Fruit fly (Drosophila melanogaster): ENCODE measurements around the gene CG12702.

dm6 chrX:19763440-19764002, 1.2 kb downstream of the CG12702 start:
- TF ChIP-seq Eip78C (GFP tag), result peak; percentile 66
- TF ChIP-seq CG8632 (GFP tag; optimal IDR thresholded peaks at IDR 0.05), result no peak
- peak; percentile 15 for TF ChIP-seq CG31627 (GFP tag; optimal IDR thresholded peaks at IDR 0.05)
- no peak for TF ChIP-seq CG6792 (GFP tag; optimal IDR thresholded peaks at IDR 0.05)
- no peak for TF ChIP-seq Sox102F (GFP tag; optimal IDR thresholded peaks at IDR 0.05)
- no peak for TF ChIP-seq Lpt (GFP tag; optimal IDR thresholded peaks at IDR 0.05)
- no peak for TF ChIP-seq esn (GFP tag; optimal IDR thresholded peaks at IDR 0.05)
- TF ChIP-seq CG32006 (GFP tag; optimal IDR thresholded peaks at IDR 0.05), result peak; percentile 32
- TF ChIP-seq dsx (GFP tag; optimal IDR thresholded peaks at IDR 0.05; ENCODE audit: poor library complexity, severe bottlenecking), result no peak
- no peak for TF ChIP-seq Ets96B (tag; optimal IDR thresholded peaks at IDR 0.05)
- TF ChIP-seq CG11902 (GFP tag; optimal IDR thresholded peaks at IDR 0.05), result no peak
